Fruit fly (Drosophila melanogaster) whole organism, embryonic: ENCODE results near the gene SIFaR.
A peak's percentile ranks its signal among the peaks of the same experiment; 100 is the strongest.

Source experiments
- CG12299 ChIP-seq: fragments of 200-800 bp; sonication (Bioruptor generic); optimal IDR thresholded peaks from 2 replicates; lab custom pipeline; 2018; ENCODE audit warnings: missing biosample characterization, mild to moderate bottlenecking, missing genetic modification characterization
- CG15011 ChIP-seq: fragments of 200-800 bp; sonication (Bioruptor generic); optimal IDR thresholded peaks from 3 replicates; lab custom pipeline; 2018; ENCODE audit warnings: missing biosample characterization, mild to moderate bottlenecking, missing genetic modification characterization
- CG1602 ChIP-seq: fragments of 200-800 bp; sonication (Bioruptor generic); optimal IDR thresholded peaks from 3 replicates; lab custom pipeline; 2016; ENCODE audit warnings: missing biosample characterization, missing genetic modification characterization
- CG16779 ChIP-seq: fragments of 200-800 bp; sonication (Bioruptor generic); IDR thresholded peaks from 2 replicates; pipeline ENCODE4 v1.3.6; 2022; ENCODE audit warnings: missing biosample characterization, missing genetic modification characterization
- CG17612 ChIP-seq: fragments of 200-800 bp; sonication (Bioruptor generic); IDR thresholded peaks from 2 replicates; pipeline ENCODE4 v1.3.6; 2022; ENCODE audit warnings: missing biosample characterization, missing genetic modification characterization
- CG17912 ChIP-seq: fragments of 200-800 bp; sonication (Bioruptor generic); optimal IDR thresholded peaks from 2 replicates; lab custom pipeline; 2018; ENCODE audit warnings: missing biosample characterization, mild to moderate bottlenecking, missing genetic modification characterization
- CG30403 ChIP-seq: fragments of 200-800 bp; sonication (Bioruptor generic); optimal IDR thresholded peaks from 3 replicates; lab custom pipeline; 2016; ENCODE audit warnings: missing biosample characterization, missing genetic modification characterization
- CG3065 ChIP-seq: fragments of 200-800 bp; sonication (Bioruptor generic); optimal IDR thresholded peaks from 2 replicates; lab custom pipeline; 2016; ENCODE audit warnings: missing biosample characterization, missing genetic modification characterization
- CG34224 ChIP-seq: fragments of 200-800 bp; sonication (Bioruptor generic); IDR thresholded peaks from 3 replicates; pipeline ENCODE4 v1.3.6; 2022; ENCODE audit warnings: missing biosample characterization, missing genetic modification characterization; ENCODE audit not compliant: partially characterized antibody
- CG4617 ChIP-seq: fragments of 200-800 bp; sonication (Bioruptor generic); optimal IDR thresholded peaks from 3 replicates; lab custom pipeline; 2016; ENCODE audit warnings: missing biosample characterization, missing genetic modification characterization, borderline replicate concordance
- CG6254 ChIP-seq: fragments of 200-800 bp; sonication (Bioruptor generic); optimal IDR thresholded peaks from 3 replicates; lab custom pipeline; 2017; ENCODE audit warnings: mild to moderate bottlenecking, missing biosample characterization, missing genetic modification reagents, missing genetic modification characterization
- CG6689 ChIP-seq: fragments of 200-800 bp; sonication (Bioruptor generic); IDR thresholded peaks from 2 replicates; pipeline ENCODE4 v1.3.6; 2022; ENCODE audit warnings: missing biosample characterization, missing genetic modification characterization
- CG7271 ChIP-seq: fragments of 200-800 bp; sonication (Bioruptor generic); optimal IDR thresholded peaks from 2 replicates; lab custom pipeline; 2018; ENCODE audit warnings: missing biosample characterization, mild to moderate bottlenecking, missing genetic modification characterization, moderate library complexity
- CG7745 ChIP-seq: fragments of 200-800 bp; sonication (Bioruptor generic); optimal IDR thresholded peaks from 2 replicates; lab custom pipeline; 2018; ENCODE audit warnings: missing biosample characterization, mild to moderate bottlenecking, missing genetic modification characterization, moderate library complexity
- CG7963 ChIP-seq: fragments of 200-800 bp; sonication (Bioruptor generic); IDR thresholded peaks from 3 replicates; pipeline ENCODE4 v1.3.6; 2022; ENCODE audit warnings: missing biosample characterization, missing genetic modification characterization; ENCODE audit not compliant: partially characterized antibody
- CG8478 ChIP-seq: fragments of >200 bp; optimal IDR thresholded peaks from 2 replicates; lab custom pipeline; 2018
- CG8944 ChIP-seq: fragments of 200-800 bp; sonication (Bioruptor generic); optimal IDR thresholded peaks from 3 replicates; lab custom pipeline; 2016; ENCODE audit warnings: missing biosample characterization, missing genetic modification characterization
- CG9932 ChIP-seq: fragments of 200-800 bp; sonication (Bioruptor generic); IDR thresholded peaks from 2 replicates; pipeline ENCODE4 v1.3.6; 2022; ENCODE audit warnings: missing biosample characterization, missing genetic modification characterization
- ERR ChIP-seq: fragments of 200-800 bp; sonication (Bioruptor generic); optimal IDR thresholded peaks from 2 replicates; lab custom pipeline; 2016; ENCODE audit warnings: missing biosample characterization, missing genetic modification characterization
- HLH4C ChIP-seq: fragments of 200-800 bp; sonication (Bioruptor generic); IDR thresholded peaks from 3 replicates; pipeline ENCODE4 v1.3.6; 2022; ENCODE audit warnings: missing biosample characterization, missing genetic modification characterization; ENCODE audit not compliant: partially characterized antibody
- HLHmδ ChIP-seq: fragments of 200-800 bp; sonication (Bioruptor generic); optimal IDR thresholded peaks from 2 replicates; lab custom pipeline; 2018; ENCODE audit warnings: missing biosample characterization, mild to moderate bottlenecking, missing genetic modification characterization, moderate library complexity
- Jarid2 ChIP-seq: fragments of 200-800 bp; sonication (Bioruptor generic); optimal IDR thresholded peaks from 3 replicates; lab custom pipeline; 2017; ENCODE audit warnings: mild to moderate bottlenecking, missing biosample characterization, missing genetic modification reagents, missing genetic modification characterization
- Med ChIP-seq: fragments of 200-800 bp; sonication (Bioruptor generic); peaks from one replicate; lab custom pipeline; 2016; ENCODE audit warnings: missing biosample characterization, missing genetic modification characterization, mild to moderate bottlenecking, inconsistent platforms, moderate library complexity
- NC2β ChIP-seq: fragments of 200-800 bp; sonication (Bioruptor generic); optimal IDR thresholded peaks from 2 replicates; lab custom pipeline; 2016; ENCODE audit warnings: missing biosample characterization, missing genetic modification characterization
- Nf-YA ChIP-seq: fragments of 200-800 bp; sonication (Bioruptor generic); IDR thresholded peaks from 2 replicates; pipeline ENCODE4 v1.3.6; 2022; ENCODE audit warnings: missing biosample characterization, missing genetic modification characterization
- NfI ChIP-seq: fragments of 200-800 bp; sonication (Bioruptor generic); optimal IDR thresholded peaks from 3 replicates; lab custom pipeline; 2018; ENCODE audit warnings: missing biosample characterization, mild to moderate bottlenecking, missing genetic modification characterization, moderate library complexity
- Ptx1 ChIP-seq: fragments of 200-800 bp; sonication (Bioruptor generic); IDR thresholded peaks from 2 replicates; pipeline ENCODE4 v1.3.6; 2022; ENCODE audit warnings: missing biosample characterization, missing genetic modification characterization
- Sin3A ChIP-seq: fragments of >200 bp; optimal IDR thresholded peaks from 2 replicates; lab custom pipeline; 2018
- Stat92E ChIP-seq, 3 experiments: fragments of >200 bp in 2 of 3; fragments of 200-800 bp in 1 of 3; sonication (Bioruptor generic) in 1 of 3; optimal IDR thresholded peaks; 2 replicates each; lab custom pipeline; 2017 to 2019; ENCODE audit warnings: missing biosample characterization in 3 of 3, missing genetic modification characterization in 3 of 3, mild to moderate bottlenecking in 1 of 3, moderate library complexity in 1 of 3
- Usf ChIP-seq: fragments of 200-800 bp; sonication (Bioruptor generic); optimal IDR thresholded peaks from 2 replicates; lab custom pipeline; 2017; ENCODE audit warnings: missing genotype, missing biosample characterization, missing genetic modification characterization
- cato ChIP-seq: fragments of 200-800 bp; sonication (Bioruptor generic); optimal IDR thresholded peaks from 2 replicates; lab custom pipeline; 2016; ENCODE audit warnings: missing biosample characterization, missing genetic modification characterization, borderline replicate concordance
- crp ChIP-seq, 2 experiments: fragments of 200-800 bp; sonication (Bioruptor generic); optimal IDR thresholded peaks; 2 replicates in 1 of 2; 3 replicates in 1 of 2; lab custom pipeline; 2017; ENCODE audit warnings: missing biosample characterization in 2 of 2, missing genetic modification characterization in 2 of 2, mild to moderate bottlenecking in 1 of 2, moderate library complexity in 1 of 2
- dpn ChIP-seq, 2 experiments: fragments of 200-800 bp; sonication (Bioruptor generic); optimal IDR thresholded peaks; 3 replicates each; lab custom pipeline; 2016; ENCODE audit warnings: missing biosample characterization in 2 of 2, missing genetic modification characterization in 2 of 2
- eve ChIP-seq, 2 experiments: fragments of >200 bp; optimal IDR thresholded peaks; 2 replicates each; lab custom pipeline; 2017; ENCODE audit warnings: missing biosample characterization in 2 of 2, missing genetic modification characterization in 2 of 2
- exex ChIP-seq: fragments of 200-800 bp; sonication (Bioruptor generic); optimal IDR thresholded peaks from 4 replicates; lab custom pipeline; 2018; ENCODE audit warnings: missing biosample characterization, mild to moderate bottlenecking, missing genetic modification characterization, moderate library complexity
- eyg ChIP-seq: fragments of 200-800 bp; sonication (Bioruptor generic); optimal IDR thresholded peaks from 3 replicates; lab custom pipeline; 2016; ENCODE audit warnings: missing biosample characterization, missing genetic modification characterization
- grau ChIP-seq: fragments of 200-800 bp; optimal IDR thresholded peaks from 3 replicates; lab custom pipeline; 2019; ENCODE audit warnings: missing biosample characterization, mild to moderate bottlenecking, missing genetic modification characterization, moderate library complexity
- hb ChIP-seq: fragments of 200-800 bp; sonication (Bioruptor generic); IDR thresholded peaks from 3 replicates; pipeline ENCODE4 v1.3.6; 2022; ENCODE audit warnings: missing biosample characterization, missing genetic modification characterization; ENCODE audit not compliant: partially characterized antibody
- knrl ChIP-seq: fragments of 200-800 bp; sonication (Bioruptor generic); IDR thresholded peaks from 3 replicates; pipeline ENCODE4 v1.3.6; 2022; ENCODE audit warnings: missing biosample characterization, missing genetic modification characterization; ENCODE audit not compliant: partially characterized antibody
- lbe ChIP-seq: fragments of 200-800 bp; sonication (Bioruptor generic); optimal IDR thresholded peaks from 2 replicates; lab custom pipeline; 2016; ENCODE audit warnings: missing biosample characterization, mild to moderate bottlenecking, missing genetic modification characterization
- nmo ChIP-seq: fragments of 200-800 bp; sonication (Bioruptor generic); optimal IDR thresholded peaks from 2 replicates; lab custom pipeline; 2018; ENCODE audit warnings: missing biosample characterization, mild to moderate bottlenecking, missing genetic modification characterization, moderate library complexity
- ranshi ChIP-seq: fragments of 200-800 bp; sonication (Bioruptor generic); IDR thresholded peaks from 2 replicates; pipeline ENCODE4 v1.3.6; 2022; ENCODE audit warnings: missing biosample characterization, missing genetic modification characterization
- row ChIP-seq: fragments of 200-800 bp; sonication (Bioruptor generic); IDR thresholded peaks from 3 replicates; pipeline ENCODE4 v1.3.6; 2022; ENCODE audit warnings: missing biosample characterization, missing genetic modification characterization
- shn ChIP-seq: fragments of 200-800 bp; sonication (Bioruptor generic); optimal IDR thresholded peaks from 3 replicates; lab custom pipeline; 2016; ENCODE audit warnings: missing biosample characterization, missing genetic modification characterization
- sr ChIP-seq: fragments of 200-800 bp; sonication (Bioruptor generic); IDR thresholded peaks from 3 replicates; pipeline ENCODE4 v1.3.6; 2022; ENCODE audit warnings: missing biosample characterization, missing genetic modification characterization
- unc-4 ChIP-seq: fragments of 200-800 bp; sonication (Bioruptor generic); IDR thresholded peaks from 2 replicates; pipeline ENCODE4 v1.3.6; 2022; ENCODE audit warnings: missing biosample characterization, missing genetic modification characterization; ENCODE audit not compliant: partially characterized antibody
- unpg ChIP-seq: fragments of 200-800 bp; sonication (Bioruptor generic); optimal IDR thresholded peaks from 3 replicates; lab custom pipeline; 2018; ENCODE audit warnings: missing biosample characterization, mild to moderate bottlenecking, missing genetic modification characterization, moderate library complexity
- usp ChIP-seq: fragments of >200 bp; optimal IDR thresholded peaks from 2 replicates; lab custom pipeline; 2017; ENCODE audit warnings: missing biosample characterization, missing genetic modification characterization
- zfh2 ChIP-seq: fragments of 200-800 bp; sonication (Bioruptor generic); optimal IDR thresholded peaks from 2 replicates; lab custom pipeline; 2016; ENCODE audit warnings: missing biosample characterization, missing genetic modification characterization

SIFaR gene

dm6 chr3R:21296038-21296727, 2.4 kb upstream of the SIFaR start (continued):
- peak; percentile 84 for TF ChIP-seq HLHmδ
- TF ChIP-seq NC2β (GFP tag; lab: Kevin White, UChicago), result peak; percentile 47
- peak; percentile 61 for TF ChIP-seq exex (tag; lab: Kevin White, UChicago)
- peak; percentile 81 for TF ChIP-seq CG1602
- TF ChIP-seq CG4617 (GFP tag; lab: Kevin White, UChicago), result peak; percentile 28
- TF ChIP-seq shn (GFP tag; lab: Kevin White, UChicago), result peak; percentile 46
- peak in 1 of 2 experiments; percentile 98 for TF ChIP-seq eve (GFP tag; optimal IDR thresholded peaks at IDR 0.05; lab: Kevin White, UChicago)
- TF ChIP-seq CG8478, result no peak
- no peak for TF ChIP-seq hb (GFP tag; lab: Robert Waterston, UW)
- no peak for TF ChIP-seq CG16779
- TF ChIP-seq lbe (GFP tag; lab: Kevin White, UChicago), result peak; percentile 91
- TF ChIP-seq CG8944, result peak; percentile 44
- TF ChIP-seq crp (GFP tag; optimal IDR thresholded peaks at IDR 0.05; lab: Kevin White, UChicago), result peak in 1 of 2 experiments; percentile 46
- peak in 1 of 3 experiments; percentile 81 for TF ChIP-seq Stat92E (GFP tag; optimal IDR thresholded peaks at IDR 0.05; lab: Kevin White, UChicago)
- TF ChIP-seq unc-4 (GFP tag; lab: Robert Waterston, UW), result no peak
- peak; percentile 87 for TF ChIP-seq CG15011 (GFP tag; lab: Kevin White, UChicago)
- TF ChIP-seq HLH4C (GFP tag; lab: Robert Waterston, UW), result no peak
- no peak for TF ChIP-seq sr (GFP tag; lab: Robert Waterston, UW)
- TF ChIP-seq CG7963 (GFP tag; lab: Robert Waterston, UW), result no peak
- no peak for TF ChIP-seq CG17912 (GFP tag; lab: Kevin White, UChicago)
- peak; percentile 42 for TF ChIP-seq ERR (GFP tag; lab: Kevin White, UChicago)
- no peak for TF ChIP-seq Sin3A (lab: Kevin White, UChicago)
- TF ChIP-seq Nf-YA (GFP tag; lab: Robert Waterston, UW), result no peak
- no peak for TF ChIP-seq ranshi (GFP tag; lab: Robert Waterston, UW)
- no peak for TF ChIP-seq usp (GFP tag; lab: Kevin White, UChicago)
- peak; percentile 81 for TF ChIP-seq Usf (GFP tag; lab: Kevin White, UChicago)
- TF ChIP-seq CG3065 (GFP tag; lab: Kevin White, UChicago), result peak; percentile 44
- peak; percentile 34 for TF ChIP-seq CG12299 (tag; lab: Kevin White, UChicago)
- peak; percentile 75 for TF ChIP-seq unpg (GFP tag; lab: Kevin White, UChicago)
- TF ChIP-seq eyg (GFP tag; lab: Kevin White, UChicago), result peak; percentile 22
- peak; percentile 69 for TF ChIP-seq CG30403 (GFP tag; lab: Kevin White, UChicago)
- no peak for TF ChIP-seq CG6689 (GFP tag; lab: Robert Waterston, UW)
- TF ChIP-seq Jarid2 (GFP tag; lab: Kevin White, UChicago), result peak; percentile 41
- no peak for TF ChIP-seq CG34224
- TF ChIP-seq Ptx1 (GFP tag; lab: Robert Waterston, UW), result no peak
- TF ChIP-seq CG7745 (tag; lab: Kevin White, UChicago), result no peak
- no peak for TF ChIP-seq CG9932 (GFP tag; lab: Robert Waterston, UW)
- TF ChIP-seq NfI (GFP tag; lab: Kevin White, UChicago), result peak; percentile 90
- TF ChIP-seq zfh2 (GFP tag; lab: Kevin White, UChicago), result peak; percentile 79
- peak; percentile 85 for TF ChIP-seq nmo (GFP tag; lab: Kevin White, UChicago)
- peak; percentile 78 for TF ChIP-seq cato (GFP tag; lab: Kevin White, UChicago)
- TF ChIP-seq CG7271, result peak; percentile 47
- peak; percentile 65 to 88 for TF ChIP-seq dpn (GFP tag; optimal IDR thresholded peaks at IDR 0.05; lab: Kevin White, UChicago)
- TF ChIP-seq grau (tag; lab: Kevin White, UChicago), result peak; percentile 94
- no peak for TF ChIP-seq row (GFP tag; lab: Robert Waterston, UW)
- TF ChIP-seq Med (GFP tag; lab: Kevin White, UChicago), result peak; percentile 91
- TF ChIP-seq CG6254 (GFP tag; lab: Kevin White, UChicago), result peak; percentile 84
- TF ChIP-seq CG17612 (GFP tag; lab: Robert Waterston, UW), result no peak
- no peak for TF ChIP-seq knrl (GFP tag; lab: Robert Waterston, UW)
